Worm (Caenorhabditis elegans) whole organism, L1 larva: Measurements from ENCODE around the gene K06A4.6.

Experiments used
- ama-1 ChIP-seq: fragments of 150-350 bp; optimal IDR thresholded peaks from 2 replicates; lab custom pipeline; 2014
- ceh-90 ChIP-seq: sonication (generic microtip); optimal IDR thresholded peaks from 2 replicates; lab custom pipeline; 2016; ENCODE audit warnings: missing genetic modification characterization, missing compliant biosample characterization
- egl-27 ChIP-seq, 2 experiments: fragments of 150-350 bp in 1 of 2; sonication (generic microtip); optimal IDR thresholded peaks; 3 replicates each; lab custom pipeline; 2017 to 2018; ENCODE audit warnings: missing biosample characterization in 2 of 2, missing genetic modification characterization in 2 of 2, missing genetic modification reagents in 2 of 2
- elt-3 ChIP-seq, 6 experiments: fragments of 150-350 bp in 1 of 6; sonication (generic microtip); optimal IDR thresholded peaks; 2 replicates each; lab custom pipeline; 2017 to 2018; ENCODE audit warnings: missing biosample characterization in 6 of 6, missing genetic modification characterization in 6 of 6, inconsistent platforms in 1 of 6
- hlh-4 ChIP-seq: sonication (generic microtip); optimal IDR thresholded peaks from 2 replicates; lab custom pipeline; 2016; ENCODE audit warnings: mild to moderate bottlenecking, missing genetic modification characterization, missing compliant biosample characterization
- lir-3 ChIP-seq: sonication (generic microtip); optimal IDR thresholded peaks from 2 replicates; lab custom pipeline; 2016; ENCODE audit warnings: mild to moderate bottlenecking, missing genetic modification characterization, moderate library complexity, missing compliant biosample characterization; ENCODE audit not compliant: poor library complexity
- nhr-28 ChIP-seq: fragments of 150-350 bp; optimal IDR thresholded peaks from 2 replicates; lab custom pipeline; 2014; ENCODE audit warnings: missing biosample characterization, missing genetic modification characterization
- nhr-84 ChIP-seq: sonication (generic microtip); optimal IDR thresholded peaks from 2 replicates; lab custom pipeline; 2017; ENCODE audit warnings: missing biosample characterization, missing genetic modification characterization
- pqm-1 ChIP-seq: sonication (generic microtip); optimal IDR thresholded peaks from 3 replicates; lab custom pipeline; 2017; ENCODE audit warnings: missing biosample characterization, missing genetic modification characterization
- rnt-1 ChIP-seq: sonication (generic microtip); optimal IDR thresholded peaks from 2 replicates; lab custom pipeline; 2016; ENCODE audit warnings: mild to moderate bottlenecking, missing genetic modification characterization, moderate library complexity, missing compliant biosample characterization
- snpc-4 ChIP-seq: fragments of 150-350 bp; optimal IDR thresholded peaks from 2 replicates; lab custom pipeline; 2014; ENCODE audit warnings: missing biosample characterization, missing genetic modification characterization
- sptf-1 ChIP-seq: fragments of 150-350 bp; optimal IDR thresholded peaks from 2 replicates; lab custom pipeline; 2014; ENCODE audit warnings: missing biosample characterization, missing genetic modification characterization
- vab-15 ChIP-seq: sonication (generic microtip); optimal IDR thresholded peaks from 2 replicates; lab custom pipeline; 2017; ENCODE audit warnings: missing genotype, mild to moderate bottlenecking, missing genetic modification characterization, missing compliant biosample characterization
- ztf-11 ChIP-seq, 2 experiments: sonication (generic microtip); optimal IDR thresholded peaks; 2 replicates each; lab custom pipeline; 2016 to 2017; ENCODE audit warnings: missing genetic modification characterization in 2 of 2, missing biosample characterization in 1 of 2, missing compliant biosample characterization in 1 of 2

- TF ChIP-seq nhr-28 (tag; lab: Kevin White, UChicago) (no peak), pqm-1 (no peak), ztf-11 (tag; optimal IDR thresholded peaks at IDR 0.05; lab: Kevin White, UChicago) (no peak), lir-3 (tag; lab: Kevin White, UChicago) (no peak), nhr-84 (no peak), egl-27 (tag; optimal IDR thresholded peaks at IDR 0.05; lab: Kevin White, UChicago) (no peak), ama-1 (lab: Kevin White, UChicago) (no peak), elt-3 (tag; optimal IDR thresholded peaks at IDR 0.05; lab: Kevin White, UChicago) (no peak), snpc-4 (tag; lab: Kevin White, UChicago) (no peak), vab-15 (no peak), ceh-90 (no peak), rnt-1 (no peak), hlh-4 (tag; lab: Kevin White, UChicago) (no peak), sptf-1 (tag; lab: Kevin White, UChicago) (no peak)
Measured at ce11 chrV:9491440-9492160, 11.1 kb upstream of the K06A4.6 start, which contains the start of gene K06A4.7.
